Worm (Caenorhabditis elegans) whole organism, midembryonic: Measurements from ENCODE around the gene mrpl-48.
A peak's percentile ranks its signal among the peaks of the same experiment; 100 is the strongest.

Source experiments
- T22C8.4 ChIP-seq: fragments of 200-800 bp; sonication (Bioruptor generic); IDR thresholded peaks from 2 replicates; pipeline ENCODE4 v1.3.6; 2022; ENCODE audit warnings: missing genetic modification characterization, missing compliant biosample characterization
- cog-1 ChIP-seq: sonication (generic microtip); optimal IDR thresholded peaks from 2 replicates; lab custom pipeline; 2016; ENCODE audit warnings: missing genetic modification characterization, missing compliant biosample characterization
- flt-1 ChIP-seq: fragments of 200-800 bp; sonication (Bioruptor generic); IDR thresholded peaks from 2 replicates; pipeline ENCODE4 v1.3.6; 2022; ENCODE audit warnings: missing genetic modification characterization, missing compliant biosample characterization
- klf-2 ChIP-seq: fragments of 200-800 bp; sonication (Bioruptor generic); conservative IDR thresholded peaks from 2 replicates; pipeline ENCODE4 v1.3.6; 2022; ENCODE audit warnings: missing genetic modification reagents, missing genetic modification characterization, missing compliant biosample characterization
- med-1 ChIP-seq: sonication (generic microtip); optimal IDR thresholded peaks from 2 replicates; lab custom pipeline; 2017; ENCODE audit warnings: missing genetic modification characterization, mild to moderate bottlenecking, missing compliant biosample characterization, antibody characterized with exemption, missing genetic modification reagents; ENCODE audit not compliant: insufficient read depth
- ref-1 ChIP-seq: fragments of 200-800 bp; sonication (Bioruptor generic); conservative IDR thresholded peaks from 2 replicates; pipeline ENCODE4 v1.3.6; 2022; ENCODE audit warnings: missing genetic modification reagents, missing genetic modification characterization, missing compliant biosample characterization
- tab-1 ChIP-seq: fragments of 200-800 bp; sonication (Bioruptor generic); IDR thresholded peaks from 2 replicates; pipeline ENCODE4 v1.3.6; 2022; ENCODE audit warnings: missing genetic modification characterization, missing compliant biosample characterization
- ztf-23 ChIP-seq: fragments of 200-800 bp; sonication (Bioruptor generic); IDR thresholded peaks from 2 replicates; pipeline ENCODE4 v1.3.6; 2022; ENCODE audit warnings: missing genetic modification reagents, missing genetic modification characterization, missing compliant biosample characterization
- ztf-29 ChIP-seq: fragments of 200-800 bp; sonication (Bioruptor generic); IDR thresholded peaks from 2 replicates; pipeline ENCODE4 v1.3.6; 2022; ENCODE audit warnings: missing genetic modification reagents, missing genetic modification characterization, missing compliant biosample characterization

The mrpl-48 gene

DNA sequence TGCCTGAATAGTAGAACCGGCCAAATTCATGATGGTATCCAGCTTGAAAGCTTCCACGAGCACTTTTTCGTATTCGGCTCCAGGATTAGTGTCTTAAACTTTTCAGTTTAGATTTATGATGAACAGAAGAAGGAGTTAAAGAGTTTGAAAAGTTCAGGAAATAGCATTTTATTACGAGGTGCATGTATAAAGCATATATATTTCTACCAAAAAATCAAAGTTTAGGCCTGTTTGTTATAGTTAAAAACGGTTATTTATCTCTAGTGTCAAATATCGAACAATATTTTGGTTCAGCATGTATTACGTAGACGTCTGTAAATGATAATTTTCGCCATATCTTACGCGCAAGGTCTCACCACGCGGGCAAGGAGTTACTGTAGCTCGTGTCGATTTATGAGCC, 12.2 kb upstream of the mrpl-48 start, which contains the start of gene klc-2:
TSS of gene klc-2 (minus strand) at position 101 of the 400 bp plus-strand sequence.
- no peak for TF ChIP-seq tab-1 (GFP tag; lab: Robert Waterston, UW)
- TF ChIP-seq ztf-29 (GFP tag; lab: Robert Waterston, UW) = no peak
- TF ChIP-seq T22C8.4 (GFP tag; lab: Robert Waterston, UW) = no peak
- no peak for TF ChIP-seq klf-2
- no peak for TF ChIP-seq med-1
- no peak for TF ChIP-seq cog-1
- TF ChIP-seq ztf-23 (GFP tag; lab: Robert Waterston, UW) = no peak
- no peak for TF ChIP-seq flt-1
- TF ChIP-seq ref-1 (GFP tag; lab: Robert Waterston, UW) = no peak

DNA sequence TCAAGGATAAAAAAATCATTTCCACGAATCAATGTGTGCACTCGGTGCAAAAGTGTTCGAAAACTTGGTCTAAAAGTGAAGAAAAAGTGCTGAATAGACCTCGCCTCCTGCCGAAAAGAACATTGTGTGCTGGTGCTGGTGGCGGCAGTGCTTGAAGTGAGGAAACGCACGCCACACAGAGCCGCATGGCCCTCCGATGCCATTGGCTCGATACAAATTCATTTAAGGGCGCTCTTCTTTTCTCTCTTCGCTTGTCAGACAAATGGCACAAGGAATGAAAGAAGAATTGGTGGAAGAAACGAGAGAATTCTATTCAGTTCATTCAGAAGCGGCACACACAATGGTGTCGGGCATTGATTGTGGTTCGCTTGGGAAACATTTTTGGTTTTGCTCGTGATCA, 11.2 kb upstream of the mrpl-48 start:
- no peak for TF ChIP-seq med-1
- no peak for TF ChIP-seq flt-1
- TF ChIP-seq tab-1 (GFP tag; lab: Robert Waterston, UW) = no peak
- no peak for TF ChIP-seq T22C8.4 (GFP tag; lab: Robert Waterston, UW)
- TF ChIP-seq ztf-23 (GFP tag; lab: Robert Waterston, UW) = no peak
- TF ChIP-seq ztf-29 (GFP tag; lab: Robert Waterston, UW) = no peak

DNA sequence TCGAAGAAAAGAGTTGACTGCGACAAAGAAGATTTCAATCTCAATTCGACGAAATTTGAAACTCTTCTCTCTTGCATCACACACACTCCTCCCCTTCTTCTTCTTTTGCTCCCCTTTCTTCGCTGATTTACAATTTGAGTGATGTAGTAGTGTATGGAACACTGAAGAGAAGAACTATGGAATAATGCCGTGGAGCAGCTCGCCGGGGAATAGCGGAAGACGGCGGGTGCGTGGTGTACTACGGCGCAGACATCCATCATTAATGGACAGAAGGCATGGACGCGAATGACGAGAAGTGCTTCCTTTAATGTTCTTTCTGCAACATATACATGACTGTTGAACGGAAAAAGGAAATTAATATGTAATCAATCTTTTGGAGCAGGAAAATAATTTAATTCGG, 10.6 kb upstream of the mrpl-48 start:
- no peak for TF ChIP-seq cog-1
- TF ChIP-seq klf-2 = no peak
- no peak for TF ChIP-seq tab-1 (GFP tag; lab: Robert Waterston, UW)
- TF ChIP-seq T22C8.4 (GFP tag; lab: Robert Waterston, UW) = no peak
- TF ChIP-seq ref-1 (GFP tag; lab: Robert Waterston, UW) = no peak

DNA sequence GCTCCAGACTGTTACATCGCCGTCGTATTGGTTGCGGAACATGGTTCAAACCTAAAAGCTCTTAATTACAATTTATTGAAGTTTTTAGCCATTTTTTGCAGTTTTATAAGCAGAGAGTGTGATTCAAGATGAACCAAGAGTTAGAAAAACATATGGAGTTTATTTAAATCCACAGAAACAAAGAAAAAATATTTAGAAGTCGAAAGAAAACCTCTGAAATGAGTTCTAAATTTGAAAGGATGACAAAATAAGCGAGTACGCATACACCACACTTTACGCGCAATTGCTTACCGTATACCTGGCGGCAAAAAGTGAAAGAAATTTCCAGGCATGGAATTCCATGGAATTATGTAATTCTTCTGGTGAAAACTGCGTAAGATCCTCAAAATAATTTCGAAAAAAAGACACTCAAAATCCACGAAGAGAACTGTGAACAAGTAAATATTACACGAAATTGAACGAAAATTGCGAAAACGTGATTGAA, 9.2 kb upstream of the mrpl-48 start, which contains the start of gene pas-6:
TSS of gene pas-6 (minus strand) at position 51 of the 484 bp plus-strand sequence.
- TF ChIP-seq ztf-29 (GFP tag; lab: Robert Waterston, UW) (no peak), flt-1 (no peak), ztf-23 (GFP tag; lab: Robert Waterston, UW) (no peak), med-1 (no peak), T22C8.4 (GFP tag; lab: Robert Waterston, UW) (no peak), cog-1 (no peak), ref-1 (GFP tag; lab: Robert Waterston, UW) (no peak), tab-1 (GFP tag; lab: Robert Waterston, UW) (no peak), klf-2 (no peak)

DNA sequence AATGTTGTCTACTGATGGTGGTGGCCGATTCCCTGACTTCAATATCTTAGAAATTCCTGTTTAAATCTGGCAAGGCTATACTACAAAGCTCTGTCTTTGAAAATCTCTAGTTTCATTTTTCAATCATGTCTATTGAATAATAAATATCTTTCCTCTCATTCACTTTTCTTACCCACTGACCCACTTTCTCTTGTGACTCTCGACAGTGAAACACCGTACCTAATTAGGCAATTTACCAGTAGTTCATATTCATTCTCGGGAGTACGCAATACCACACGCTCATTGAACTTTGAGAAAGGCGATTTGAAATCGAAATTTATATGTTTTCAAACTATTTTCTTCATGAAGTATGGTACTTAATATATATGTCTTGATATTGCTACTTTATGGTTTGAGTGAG, 8.7 kb upstream of the mrpl-48 start, which contains the start of gene CD4.11:
TSS of gene CD4.11 (plus strand) at position 301 of the 400 bp plus-strand sequence.
- TF ChIP-seq med-1 (no peak), klf-2 (no peak), ztf-23 (GFP tag; lab: Robert Waterston, UW) (no peak), T22C8.4 (GFP tag; lab: Robert Waterston, UW) (no peak)

DNA sequence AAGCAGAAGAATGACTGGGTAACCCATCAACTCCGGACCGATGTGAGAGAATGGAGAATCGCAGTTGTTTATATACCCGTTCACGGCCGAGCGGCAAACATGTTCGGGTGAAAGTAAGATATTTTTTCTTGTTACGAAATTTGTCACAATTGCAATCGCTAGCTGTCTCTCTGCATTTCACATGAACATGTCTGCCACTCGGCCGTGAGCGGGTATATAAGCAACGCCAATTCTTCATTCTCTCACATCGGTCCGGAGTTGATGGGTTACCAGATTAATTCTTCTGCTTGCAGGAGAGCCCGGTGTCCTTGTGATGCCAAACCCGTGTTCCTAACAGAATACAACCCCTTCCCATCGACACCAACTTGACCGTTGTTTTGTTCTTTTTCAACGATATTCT, 6.5 kb upstream of the mrpl-48 start:
- TF ChIP-seq tab-1 (GFP tag; lab: Robert Waterston, UW) (no peak), cog-1 (no peak), klf-2 (no peak), ztf-23 (GFP tag; lab: Robert Waterston, UW) (no peak), ztf-29 (GFP tag; lab: Robert Waterston, UW) (no peak), med-1 (no peak), T22C8.4 (GFP tag; lab: Robert Waterston, UW) (no peak), flt-1 (no peak), ref-1 (GFP tag; lab: Robert Waterston, UW) (no peak)

DNA sequence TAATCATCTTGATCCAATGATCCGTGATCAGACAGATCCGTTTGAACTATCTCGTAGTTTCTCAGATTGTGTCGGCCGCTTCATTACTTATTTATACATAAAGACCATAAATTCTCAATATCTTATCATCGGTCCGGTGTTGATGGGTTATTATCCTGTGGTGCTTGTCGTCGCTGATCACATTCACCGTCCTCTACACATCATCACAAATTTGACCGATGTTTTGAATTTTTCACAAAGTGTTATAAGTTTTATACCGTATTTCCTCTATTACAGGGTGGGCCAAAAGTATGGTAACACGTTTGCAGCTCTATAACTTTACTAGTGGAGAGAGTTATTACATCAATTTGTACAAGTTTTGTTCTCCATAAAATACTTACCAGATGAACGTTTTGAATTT, 5.6 kb upstream of the mrpl-48 start:
- TF ChIP-seq klf-2 (no peak), tab-1 (GFP tag; lab: Robert Waterston, UW) (no peak), ref-1 (GFP tag; lab: Robert Waterston, UW) (no peak), ztf-23 (GFP tag; lab: Robert Waterston, UW) (no peak), T22C8.4 (GFP tag; lab: Robert Waterston, UW) (no peak), med-1 (no peak), flt-1 (no peak), ztf-29 (GFP tag; lab: Robert Waterston, UW) (no peak), cog-1 (no peak)

DNA sequence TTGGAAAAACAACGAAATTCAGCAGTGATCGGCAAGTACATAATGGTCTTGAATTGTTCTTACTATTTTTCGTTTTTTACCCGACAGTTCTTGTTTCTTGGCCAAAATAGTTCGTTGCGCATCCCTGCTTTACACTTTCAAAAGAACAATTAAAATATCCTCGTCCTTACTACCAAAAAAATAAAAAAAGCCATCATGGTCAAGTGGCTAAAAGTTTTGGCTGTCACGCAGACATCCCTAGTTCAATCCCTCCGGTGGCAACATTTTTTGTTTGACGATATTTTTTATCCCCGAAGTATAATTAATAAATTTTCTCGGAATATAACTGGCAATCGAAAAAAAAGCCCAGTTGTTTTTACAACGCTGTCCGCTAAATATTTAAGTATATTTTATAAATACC, 1.6 kb upstream of the mrpl-48 start:
- no peak for TF ChIP-seq klf-2
- no peak for TF ChIP-seq cog-1
- TF ChIP-seq ref-1 (GFP tag; lab: Robert Waterston, UW) = no peak
- TF ChIP-seq tab-1 (GFP tag; lab: Robert Waterston, UW) = no peak
- TF ChIP-seq med-1 = no peak
- TF ChIP-seq T22C8.4 (GFP tag; lab: Robert Waterston, UW) = no peak
- TF ChIP-seq flt-1 = no peak
- TF ChIP-seq ztf-29 (GFP tag; lab: Robert Waterston, UW) = no peak

DNA sequence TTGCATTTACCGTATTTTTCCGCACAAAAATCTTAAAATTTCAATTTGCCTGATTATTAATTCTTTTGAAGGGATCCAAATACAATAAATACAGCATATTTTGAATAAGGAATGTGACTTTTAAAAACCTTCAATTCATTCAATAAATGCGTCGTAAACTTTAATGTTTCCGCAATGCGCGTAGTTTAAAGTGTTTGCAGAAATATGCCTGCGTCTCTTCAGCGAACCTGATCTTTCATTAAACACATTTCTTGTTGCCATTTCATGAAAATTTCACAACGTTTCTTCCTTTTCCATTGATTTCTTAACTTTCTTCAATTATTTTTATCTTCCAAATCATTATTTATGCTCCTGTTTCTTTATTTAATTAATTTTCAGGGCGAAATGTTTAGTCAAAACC, 1.2 kb upstream of the mrpl-48 start, which contains the start of gene vps-37:
TSS of gene vps-37 (plus strand) at position 378 of the 400 bp plus-strand sequence.
- TF ChIP-seq T22C8.4 (GFP tag; lab: Robert Waterston, UW) = no peak
- TF ChIP-seq med-1 = no peak
- TF ChIP-seq ztf-29 (GFP tag; lab: Robert Waterston, UW) = no peak
- peak; percentile 12; the same call in 1 of the 2 replicates for TF ChIP-seq tab-1 (GFP tag; lab: Robert Waterston, UW)
- TF ChIP-seq flt-1 = 0 out of 2 replicates have a peak, but pooled peaks have one; percentile 59
- TF ChIP-seq ztf-23 (GFP tag; lab: Robert Waterston, UW) = peak; percentile 41; the same call in 1 of the 2 replicates
- peak; percentile 45 for TF ChIP-seq cog-1
- TF ChIP-seq ref-1 (GFP tag; lab: Robert Waterston, UW) = no peak
- TF ChIP-seq klf-2 = no peak

DNA sequence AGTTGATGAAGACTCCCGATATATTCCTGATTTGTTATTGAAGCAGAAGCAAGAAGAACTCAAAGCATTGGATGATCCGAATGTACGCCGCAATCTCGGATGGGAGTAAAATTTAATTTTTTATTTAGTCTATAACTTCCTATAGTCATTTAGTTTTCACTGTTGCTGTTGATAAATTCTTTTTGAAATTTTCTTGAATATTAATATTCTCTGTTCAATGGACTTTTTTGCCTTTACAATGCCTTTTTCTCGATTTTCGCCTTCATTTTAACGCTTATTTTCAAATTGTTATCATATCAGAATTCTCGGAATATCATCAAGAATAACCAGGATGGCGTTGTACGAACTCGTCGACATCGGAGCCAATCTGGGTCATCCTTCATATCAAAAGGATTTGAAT, 809 bp downstream of the mrpl-48 start, which contains the start of gene crn-2:
TSS of gene crn-2 (plus strand) at position 301 of the 400 bp plus-strand sequence.
- TF ChIP-seq T22C8.4 (GFP tag; lab: Robert Waterston, UW) (no peak), flt-1 (no peak), cog-1 (no peak), klf-2 (no peak), ref-1 (GFP tag; lab: Robert Waterston, UW) (no peak), tab-1 (GFP tag; lab: Robert Waterston, UW) (no peak), ztf-29 (GFP tag; lab: Robert Waterston, UW) (no peak), med-1 (no peak), ztf-23 (GFP tag; lab: Robert Waterston, UW) (no peak)
